Worm (Caenorhabditis elegans) whole organism, young adult: Measurements from ENCODE around the gene hpl-1.
A peak's percentile ranks its signal among the peaks of the same experiment; 100 is the strongest.

Experiments
- F49E8.2 ChIP-seq: sonication (generic microtip); optimal IDR thresholded peaks from 3 replicates; lab custom pipeline; 2017; ENCODE audit warnings: missing genetic modification characterization, mild to moderate bottlenecking, missing compliant biosample characterization, antibody characterized with exemption, moderate library complexity; ENCODE audit not compliant: insufficient read depth
- attf-5 ChIP-seq: fragments of 200-800 bp; sonication (Bioruptor generic); optimal IDR thresholded peaks from 2 replicates; lab custom pipeline; 2018; ENCODE audit warnings: mild to moderate bottlenecking, missing genetic modification characterization, missing compliant biosample characterization
- ceh-58 ChIP-seq: fragments of 200-800 bp; sonication (Bioruptor generic); IDR thresholded peaks from 2 replicates; pipeline ENCODE4 v1.3.6; 2022; ENCODE audit warnings: missing genetic modification characterization, missing compliant biosample characterization
- dpff-1 ChIP-seq: sonication (generic microtip); optimal IDR thresholded peaks from 2 replicates; lab custom pipeline; 2017; ENCODE audit warnings: mild to moderate bottlenecking, missing genetic modification characterization, missing compliant biosample characterization
- lin-40 ChIP-seq: sonication (generic microtip); optimal IDR thresholded peaks from 2 replicates; lab custom pipeline; 2016; ENCODE audit warnings: missing genetic modification characterization, mild to moderate bottlenecking, missing compliant biosample characterization, missing genotype, missing genetic modification reagents
- lsl-1 ChIP-seq: fragments of 200-800 bp; sonication (Bioruptor generic); optimal IDR thresholded peaks from 2 replicates; lab custom pipeline; 2018; ENCODE audit warnings: mild to moderate bottlenecking, missing genetic modification characterization, moderate library complexity, missing compliant biosample characterization
- nhr-27 ChIP-seq: fragments of 200-800 bp; sonication (Bioruptor generic); optimal IDR thresholded peaks from 2 replicates; lab custom pipeline; 2018; ENCODE audit warnings: mild to moderate bottlenecking, missing genetic modification characterization, moderate library complexity, missing compliant biosample characterization
- nhr-90 ChIP-seq: sonication (generic microtip); optimal IDR thresholded peaks from 2 replicates; lab custom pipeline; 2016; ENCODE audit warnings: missing genotype, mild to moderate bottlenecking, missing genetic modification characterization, missing compliant biosample characterization
- unc-62 ChIP-seq: fragments of 150-350 bp; optimal IDR thresholded peaks from 2 replicates; lab custom pipeline; 2014; ENCODE audit warnings: missing biosample characterization, missing genetic modification reagents, missing genetic modification characterization

- TF ChIP-seq nhr-27 (tag; lab: Kevin White, UChicago) (no peak), lsl-1 (GFP tag; lab: Kevin White, UChicago) (no peak), F49E8.2 (tag; lab: Kevin White, UChicago) (no peak), lin-40 (tag; lab: Kevin White, UChicago) (peak; percentile 76), unc-62 (GFP tag; lab: Kevin White, UChicago) (no peak), nhr-90 (tag; lab: Kevin White, UChicago) (peak; percentile 84), ceh-58 (no peak), attf-5 (GFP tag; lab: Kevin White, UChicago) (no peak), dpff-1 (tag; lab: Kevin White, UChicago) (no peak)
Observed at ce11 chrX:13264550-13264949, 19.4 kb downstream of the hpl-1 start.
